Worm (Caenorhabditis elegans): ENCODE results near the gene T07H3.7.
"Not testable (repeated sequence)": the region's sequence is repeated elsewhere in the genome, so short reads cannot be mapped to it uniquely, and the experiment has no call there.

Gene T07H3.7

ce11 chrII:1571032-1571431 lies 18.7 kb downstream of the T07H3.7 start, which contains the start of gene fbxb-46:
Gene fbxb-46, minus strand, starts transcription at chrII:1571132.
- TF ChIP-seq dao-5 (tag; optimal IDR thresholded peaks at IDR 0.05) = no peak
- TF ChIP-seq W03F9.2 (tag; optimal IDR thresholded peaks at IDR 0.05) = no peak
- no peak for TF ChIP-seq him-1 (tag; optimal IDR thresholded peaks at IDR 0.05)

- TF ChIP-seq him-1 (tag; optimal IDR thresholded peaks at IDR 0.05) (no peak), dao-5 (tag; optimal IDR thresholded peaks at IDR 0.05) (no peak), W03F9.2 (tag; optimal IDR thresholded peaks at IDR 0.05) (no peak)
Observed at ce11 chrII:1568214-1568613, 21.5 kb downstream of the T07H3.7 start, which contains the start of gene fbxb-49. Gene fbxb-49, plus strand, starts transcription at chrII:1568514.

DNA sequence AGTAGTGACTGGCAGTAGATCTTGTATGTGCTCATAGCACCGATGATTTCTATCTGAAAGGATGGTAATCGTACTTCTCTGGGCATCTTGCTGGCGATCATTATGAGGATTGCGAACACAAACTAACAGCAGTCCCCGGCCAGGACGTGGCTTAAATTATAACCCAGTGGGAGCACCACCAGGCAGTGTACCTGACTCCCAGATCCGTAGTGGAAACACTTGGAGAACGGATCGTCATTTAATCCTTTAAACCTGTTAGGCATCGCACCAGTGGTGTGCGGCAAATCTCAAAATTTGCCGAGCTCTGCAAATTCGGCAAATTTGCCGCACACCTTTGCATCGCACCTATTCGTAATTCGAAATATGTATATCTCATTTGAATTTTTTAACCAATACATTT lies 22.1 kb downstream of the T07H3.7 start, which contains the start of gene K05F6.8:
Gene K05F6.8 (minus strand): TSS at position 101 of the 400 bp plus-strand sequence.
- TF ChIP-seq him-1 (tag; optimal IDR thresholded peaks at IDR 0.05) (no peak), W03F9.2 (tag; optimal IDR thresholded peaks at IDR 0.05) (no peak), dao-5 (tag; optimal IDR thresholded peaks at IDR 0.05) (no peak)

- TF ChIP-seq dao-5 (tag; optimal IDR thresholded peaks at IDR 0.05) (no peak), W03F9.2 (tag; optimal IDR thresholded peaks at IDR 0.05) (no peak), him-1 (tag; optimal IDR thresholded peaks at IDR 0.05) (no peak)
Observed at ce11 chrII:1561863-1562262, 27.9 kb downstream of the T07H3.7 start, which contains the start of gene K05F6.14. Gene K05F6.14, plus strand, starts transcription at chrII:1562163.

- TF ChIP-seq dao-5 (tag; optimal IDR thresholded peaks at IDR 0.05) (no peak), him-1 (tag; optimal IDR thresholded peaks at IDR 0.05) (no peak), W03F9.2 (tag; optimal IDR thresholded peaks at IDR 0.05) (no peak)
Observed at ce11 chrII:1560839-1561238, 28.9 kb downstream of the T07H3.7 start.

ce11 chrII:1556217-1556616 lies 33.5 kb downstream of the T07H3.7 start, which contains the start of the genes fbxb-54 and fbxb-50:
Gene fbxb-54, minus strand, starts transcription at chrII:1556317.
Gene fbxb-50, plus strand, starts transcription at chrII:1556443.
- not testable (repeated sequence) for TF ChIP-seq W03F9.2, dao-5, him-1 (tag; optimal IDR thresholded peaks at IDR 0.05)

DNA sequence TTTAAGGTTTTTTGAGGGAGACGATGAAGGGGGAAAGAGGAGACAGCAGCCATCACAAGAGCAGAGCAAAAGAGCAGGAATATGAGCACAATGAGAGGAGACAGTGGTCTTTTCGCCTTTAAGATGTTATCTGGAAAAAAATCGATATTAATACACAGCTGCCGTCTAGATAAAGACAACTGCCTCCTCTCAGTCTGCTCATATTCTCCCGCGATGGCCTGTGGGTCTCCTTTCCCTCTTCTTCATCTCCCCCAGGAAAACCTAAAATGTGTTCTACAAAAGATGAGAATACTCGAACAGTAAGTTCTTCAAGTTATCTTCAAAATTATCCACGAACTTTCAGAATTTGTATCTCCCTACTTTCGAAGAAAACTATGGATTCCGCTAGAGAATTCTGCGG lies 39.2 kb downstream of the T07H3.7 start, which contains the start of the genes fbxb-52 and fbxb-51:
Gene fbxb-52 (minus strand): TSS at position 101 of the 400 bp plus-strand sequence.
Gene fbxb-51 (plus strand): TSS at position 212 of the 400 bp plus-strand sequence.
- TF ChIP-seq dao-5 (tag; optimal IDR thresholded peaks at IDR 0.05) (no peak), him-1 (tag; optimal IDR thresholded peaks at IDR 0.05) (no peak), W03F9.2 (tag; optimal IDR thresholded peaks at IDR 0.05) (no peak)

ce11 chrII:1545625-1546024 lies 44.1 kb downstream of the T07H3.7 start, which contains the start of gene K05F6.12:
Gene K05F6.12, plus strand, starts transcription at chrII:1545925.
- TF ChIP-seq W03F9.2 (tag; optimal IDR thresholded peaks at IDR 0.05) (no peak), dao-5 (tag; optimal IDR thresholded peaks at IDR 0.05) (no peak)

- TF ChIP-seq W03F9.2, dao-5, him-1 (tag; optimal IDR thresholded peaks at IDR 0.05): not testable (repeated sequence)
Observed at ce11 chrII:1543182-1543581, 46.6 kb downstream of the T07H3.7 start, which contains the start of gene K05F6.4. Gene K05F6.4, plus strand, starts transcription at chrII:1543482.

- not testable (repeated sequence) for TF ChIP-seq W03F9.2, him-1, dao-5 (tag; optimal IDR thresholded peaks at IDR 0.05)
Observed at ce11 chrII:1540628-1541027, 49.1 kb downstream of the T07H3.7 start, which contains the start of gene poml-4. Gene poml-4, plus strand, starts transcription at chrII:1540928.

DNA sequence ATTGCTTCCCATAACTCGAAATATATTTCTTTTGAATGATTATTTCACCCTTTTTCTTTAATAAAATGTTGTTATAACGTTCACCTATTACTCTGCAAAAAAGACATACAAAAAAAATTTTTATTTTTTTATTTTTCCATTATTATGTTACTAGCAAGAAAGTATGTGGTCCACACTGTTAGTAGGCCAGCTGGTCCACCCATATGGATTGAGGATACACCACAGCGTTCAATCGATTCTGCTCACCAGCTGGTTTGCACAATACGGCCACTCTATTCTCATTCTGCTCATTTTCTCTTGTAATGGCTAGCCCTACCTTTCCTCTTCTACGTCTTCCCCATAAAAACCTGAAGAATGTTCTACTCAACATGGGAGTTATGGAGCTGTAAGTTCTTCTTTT lies 51.2 kb downstream of the T07H3.7 start, which contains the start of gene fbxb-44:
Gene fbxb-44 (plus strand): TSS at position 301 of the 400 bp plus-strand sequence.
- no peak for TF ChIP-seq him-1 (tag; optimal IDR thresholded peaks at IDR 0.05)
- TF ChIP-seq dao-5 (tag; optimal IDR thresholded peaks at IDR 0.05) = no peak
- no peak for TF ChIP-seq W03F9.2 (tag; optimal IDR thresholded peaks at IDR 0.05)
